Worm (Caenorhabditis elegans) whole organism, mixed stage, embryonic: ENCODE measurements around the gene inx-3.

Experiments used
- blmp-1 ChIP-seq: fragments of 150-350 bp; optimal IDR thresholded peaks from 2 replicates; lab custom pipeline; 2014; ENCODE audit warnings: missing biosample characterization, missing genetic modification characterization
- drap-1 ChIP-seq: fragments of 200-800 bp; sonication (Bioruptor generic); optimal IDR thresholded peaks from 3 replicates; lab custom pipeline; 2018; ENCODE audit warnings: mild to moderate bottlenecking, missing genetic modification characterization, missing compliant biosample characterization
- elt-3 ChIP-seq: fragments of 150-350 bp; optimal IDR thresholded peaks from 2 replicates; lab custom pipeline; 2014; ENCODE audit warnings: missing biosample characterization, missing genetic modification characterization
- lin-32 ChIP-seq: fragments of 200-800 bp; sonication (Bioruptor generic); optimal IDR thresholded peaks from 2 replicates; lab custom pipeline; 2018; ENCODE audit warnings: mild to moderate bottlenecking, missing genetic modification characterization, missing compliant biosample characterization
- mab-5 ChIP-seq: fragments of 150-350 bp; optimal IDR thresholded peaks from 2 replicates; lab custom pipeline; 2014; ENCODE audit warnings: missing biosample characterization, missing genetic modification characterization
- nhr-12 ChIP-seq: fragments of 150-350 bp; optimal IDR thresholded peaks from 2 replicates; lab custom pipeline; 2014; ENCODE audit warnings: missing biosample characterization, missing genetic modification characterization
- nhr-237 ChIP-seq: fragments of 150-350 bp; optimal IDR thresholded peaks from 2 replicates; lab custom pipeline; 2014; ENCODE audit warnings: missing biosample characterization, missing genetic modification characterization
- nhr-76 ChIP-seq: sonication (generic microtip); optimal IDR thresholded peaks from 2 replicates; lab custom pipeline; 2017; ENCODE audit warnings: missing biosample characterization, missing genetic modification characterization
- unc-120 ChIP-seq: sonication (generic microtip); optimal IDR thresholded peaks from 2 replicates; lab custom pipeline; 2017; ENCODE audit warnings: missing genetic modification characterization, missing compliant biosample characterization; ENCODE audit not compliant: poor library complexity, severe bottlenecking
- unc-39 ChIP-seq: fragments of 150-350 bp; optimal IDR thresholded peaks from 2 replicates; lab custom pipeline; 2014; ENCODE audit warnings: missing biosample characterization, missing genetic modification characterization
- unc-62 ChIP-seq: fragments of 150-350 bp; optimal IDR thresholded peaks from 2 replicates; lab custom pipeline; 2014; ENCODE audit warnings: missing biosample characterization, missing genetic modification reagents, missing genetic modification characterization

- TF ChIP-seq unc-62 (GFP tag; lab: Kevin White, UChicago) (peak; percentile 55), nhr-237 (peak; percentile 85), nhr-12 (tag; lab: Kevin White, UChicago) (peak; percentile 11), blmp-1 (tag; lab: Kevin White, UChicago) (no peak), unc-39 (no peak), elt-3 (tag; lab: Kevin White, UChicago) (no peak), mab-5 (tag; lab: Kevin White, UChicago) (no peak), nhr-76 (tag; lab: Kevin White, UChicago) (no peak), lin-32 (GFP tag; lab: Kevin White, UChicago) (no peak), drap-1 (GFP tag; lab: Kevin White, UChicago) (peak; percentile 62), unc-120 (tag; lab: Kevin White, UChicago) (peak; percentile 80)
Measured at ce11 chrX:5984581-5985039, 11.3 kb upstream of the inx-3 start, which contains the start of gene klp-13.
